Worm (Caenorhabditis elegans) whole organism, midembryonic: ENCODE measurements around the gene gcy-36.

ENCODE experiments used
- T22C8.4 ChIP-seq: fragments of 200-800 bp; sonication (Bioruptor generic); IDR thresholded peaks from 2 replicates; pipeline ENCODE4 v1.3.6; 2022; ENCODE audit warnings: missing genetic modification characterization, missing compliant biosample characterization
- cog-1 ChIP-seq: sonication (generic microtip); optimal IDR thresholded peaks from 2 replicates; lab custom pipeline; 2016; ENCODE audit warnings: missing genetic modification characterization, missing compliant biosample characterization
- flt-1 ChIP-seq: fragments of 200-800 bp; sonication (Bioruptor generic); IDR thresholded peaks from 2 replicates; pipeline ENCODE4 v1.3.6; 2022; ENCODE audit warnings: missing genetic modification characterization, missing compliant biosample characterization
- klf-2 ChIP-seq: fragments of 200-800 bp; sonication (Bioruptor generic); conservative IDR thresholded peaks from 2 replicates; pipeline ENCODE4 v1.3.6; 2022; ENCODE audit warnings: missing genetic modification reagents, missing genetic modification characterization, missing compliant biosample characterization
- med-1 ChIP-seq: sonication (generic microtip); optimal IDR thresholded peaks from 2 replicates; lab custom pipeline; 2017; ENCODE audit warnings: missing genetic modification characterization, mild to moderate bottlenecking, missing compliant biosample characterization, antibody characterized with exemption, missing genetic modification reagents; ENCODE audit not compliant: insufficient read depth
- ref-1 ChIP-seq: fragments of 200-800 bp; sonication (Bioruptor generic); conservative IDR thresholded peaks from 2 replicates; pipeline ENCODE4 v1.3.6; 2022; ENCODE audit warnings: missing genetic modification reagents, missing genetic modification characterization, missing compliant biosample characterization
- tab-1 ChIP-seq: fragments of 200-800 bp; sonication (Bioruptor generic); IDR thresholded peaks from 2 replicates; pipeline ENCODE4 v1.3.6; 2022; ENCODE audit warnings: missing genetic modification characterization, missing compliant biosample characterization
- ztf-23 ChIP-seq: fragments of 200-800 bp; sonication (Bioruptor generic); IDR thresholded peaks from 2 replicates; pipeline ENCODE4 v1.3.6; 2022; ENCODE audit warnings: missing genetic modification reagents, missing genetic modification characterization, missing compliant biosample characterization
- ztf-29 ChIP-seq: fragments of 200-800 bp; sonication (Bioruptor generic); IDR thresholded peaks from 2 replicates; pipeline ENCODE4 v1.3.6; 2022; ENCODE audit warnings: missing genetic modification reagents, missing genetic modification characterization, missing compliant biosample characterization

gcy-36 gene

DNA sequence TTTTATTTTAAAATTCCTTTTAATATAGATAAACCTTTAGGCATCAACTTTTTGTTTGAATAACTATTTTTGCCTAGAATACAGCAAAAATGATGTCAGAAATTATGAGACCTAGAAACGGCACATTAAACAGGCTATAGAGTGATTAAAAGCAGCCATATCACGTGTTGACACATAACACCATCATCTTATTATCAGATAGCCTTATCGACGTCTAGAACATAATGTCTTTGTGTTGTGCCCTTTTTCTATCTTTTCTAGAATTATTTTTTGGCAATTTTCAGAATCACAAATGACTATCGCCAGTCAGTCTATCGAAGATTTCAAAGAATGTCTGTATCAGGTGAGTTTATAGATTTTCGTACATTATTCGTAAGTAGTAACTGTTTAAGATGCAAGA, 15.3 kb downstream of the gcy-36 start:
- no peak for TF ChIP-seq klf-2 (GFP tag; lab: Robert Waterston, UW)
- TF ChIP-seq cog-1 = no peak

ce11 chrX:15496927-15497605, 18.2 kb downstream of the gcy-36 start, which contains the start of gene suox-1:
TSS of gene suox-1 (plus strand) at chrX:15497555.
- no peak for TF ChIP-seq ref-1 (GFP tag; lab: Robert Waterston, UW)
- TF ChIP-seq med-1 = no peak
- TF ChIP-seq ztf-29 = no peak

ce11 chrX:15502455-15503174, 23.8 kb downstream of the gcy-36 start, which contains the start of gene H13N06.7:
TSS of gene H13N06.7 (plus strand) at chrX:15503124.
- no peak for TF ChIP-seq klf-2 (GFP tag; lab: Robert Waterston, UW)
- no peak for TF ChIP-seq ztf-23 (GFP tag; lab: Robert Waterston, UW)

DNA sequence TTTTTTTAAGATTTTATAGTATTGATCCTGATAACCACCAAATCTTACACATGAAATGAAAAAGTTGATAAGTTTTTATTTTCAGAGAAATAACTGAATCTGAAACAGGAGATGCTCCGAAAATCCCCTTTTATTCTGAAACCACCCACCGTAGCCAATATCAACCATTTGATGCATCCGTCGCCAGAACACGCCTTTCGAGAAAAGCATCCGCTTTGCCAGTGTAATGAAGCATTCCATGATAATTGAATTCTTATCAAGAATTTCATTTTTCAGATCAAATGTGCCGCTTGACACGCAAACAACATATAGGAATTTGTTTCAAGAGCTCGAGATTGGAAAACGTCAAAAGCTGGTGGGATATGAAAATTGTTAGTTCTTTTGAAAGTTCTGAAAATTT, 26.0 kb downstream of the gcy-36 start, which contains the start of gene tbh-1:
tbh-1 (minus strand) TSS at position 101 of the 400 bp plus-strand sequence.
- TF ChIP-seq T22C8.4 (GFP tag; lab: Robert Waterston, UW) = no peak
- no peak for TF ChIP-seq flt-1
- no peak for TF ChIP-seq klf-2 (GFP tag; lab: Robert Waterston, UW)
- TF ChIP-seq cog-1 = no peak
- no peak for TF ChIP-seq med-1
- no peak for TF ChIP-seq tab-1 (GFP tag; lab: Robert Waterston, UW)
- TF ChIP-seq ztf-29 = no peak
- no peak for TF ChIP-seq ztf-23 (GFP tag; lab: Robert Waterston, UW)
- TF ChIP-seq ref-1 (GFP tag; lab: Robert Waterston, UW) = no peak

ce11 chrX:15507830-15508347, 29.1 kb downstream of the gcy-36 start, which contains the start of gene zipt-7.2:
TSS of gene zipt-7.2 (minus strand) at chrX:15507880.
- peak; percentile 7 for TF ChIP-seq cog-1
- no peak for TF ChIP-seq T22C8.4 (GFP tag; lab: Robert Waterston, UW)
- peak; percentile 54; the same call in 1 of the 2 replicates for TF ChIP-seq flt-1

ce11 chrX:15509681-15510080, 30.9 kb downstream of the gcy-36 start, which contains the start of gene eat-20:
TSS of gene eat-20 (plus strand) at chrX:15510011.
- TF ChIP-seq klf-2 (GFP tag; lab: Robert Waterston, UW) (no peak), flt-1 (no peak), med-1 (no peak), tab-1 (GFP tag; lab: Robert Waterston, UW) (no peak), cog-1 (no peak), ref-1 (GFP tag; lab: Robert Waterston, UW) (no peak), T22C8.4 (GFP tag; lab: Robert Waterston, UW) (no peak), ztf-29 (no peak), ztf-23 (GFP tag; lab: Robert Waterston, UW) (no peak)

- TF ChIP-seq ztf-29 (no peak), ref-1 (GFP tag; lab: Robert Waterston, UW) (peak; percentile 45; the same call in 1 of the 2 replicates), cog-1 (no peak), med-1 (no peak), ztf-23 (GFP tag; lab: Robert Waterston, UW) (no peak), klf-2 (GFP tag; lab: Robert Waterston, UW) (no peak), flt-1 (no peak), T22C8.4 (GFP tag; lab: Robert Waterston, UW) (no peak), tab-1 (GFP tag; lab: Robert Waterston, UW) (peak; percentile 49; the same call in 1 of the 2 replicates)
Observed at ce11 chrX:15514547-15514946, 35.7 kb downstream of the gcy-36 start.

- TF ChIP-seq klf-2 (GFP tag; lab: Robert Waterston, UW) = no peak
- TF ChIP-seq tab-1 (GFP tag; lab: Robert Waterston, UW) = no peak
- TF ChIP-seq ztf-23 (GFP tag; lab: Robert Waterston, UW) = no peak
- TF ChIP-seq ref-1 (GFP tag; lab: Robert Waterston, UW) = no peak
- TF ChIP-seq flt-1 = no peak
- no peak for TF ChIP-seq cog-1
- TF ChIP-seq med-1 = no peak
- no peak for TF ChIP-seq ztf-29
- TF ChIP-seq T22C8.4 (GFP tag; lab: Robert Waterston, UW) = no peak
Observed at ce11 chrX:15515798-15516197, 37.0 kb downstream of the gcy-36 start.

DNA sequence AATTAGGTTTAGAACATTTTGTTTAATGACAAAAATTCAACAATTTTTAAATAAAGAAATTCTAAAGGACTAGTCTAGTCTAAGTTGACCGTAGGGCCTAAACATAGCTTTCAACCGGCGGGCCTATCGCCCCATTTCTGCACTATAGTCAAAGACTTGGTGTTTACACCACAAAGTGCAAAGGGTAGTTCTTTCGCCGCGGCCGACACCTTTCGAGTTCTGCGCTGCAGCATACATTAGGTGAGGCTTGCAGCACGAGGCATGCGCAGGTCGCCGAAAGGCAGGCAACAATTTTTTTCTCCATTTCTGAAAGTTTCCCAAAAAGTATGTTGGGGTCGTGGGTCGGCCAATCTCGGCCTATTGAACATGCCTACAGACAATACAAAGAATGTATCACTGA, 49.7 kb downstream of the gcy-36 start:
- TF ChIP-seq tab-1 (GFP tag; lab: Robert Waterston, UW) (no peak), flt-1 (no peak), T22C8.4 (GFP tag; lab: Robert Waterston, UW) (no peak), ref-1 (GFP tag; lab: Robert Waterston, UW) (no peak), ztf-29 (no peak)

DNA sequence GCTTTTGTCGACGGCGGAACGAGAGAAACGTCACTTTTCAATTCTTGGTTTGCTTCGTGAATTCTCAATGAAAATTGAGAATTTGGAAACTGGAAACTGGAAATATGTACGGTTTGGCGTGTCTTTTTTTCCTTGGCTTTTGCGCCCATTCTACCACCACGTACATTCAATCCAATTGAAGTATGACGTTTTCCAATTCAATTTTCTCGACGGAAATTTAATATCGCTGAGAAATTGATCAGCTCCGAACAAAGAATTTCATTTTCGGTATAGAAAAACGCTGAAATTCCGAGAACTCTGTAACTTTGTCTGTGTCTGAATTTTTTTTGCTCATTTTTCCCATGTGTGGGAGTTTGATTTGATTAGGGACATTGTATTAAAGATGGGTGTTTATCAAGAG, 54.4 kb downstream of the gcy-36 start:
- no peak for TF ChIP-seq flt-1
- TF ChIP-seq ztf-23 (GFP tag; lab: Robert Waterston, UW) = no peak
- TF ChIP-seq cog-1 = no peak
- TF ChIP-seq klf-2 (GFP tag; lab: Robert Waterston, UW) = no peak
- no peak for TF ChIP-seq ztf-29
- no peak for TF ChIP-seq med-1
